Fruit fly (Drosophila melanogaster): Measurements from ENCODE around the gene CG43354.

- no peak for TF ChIP-seq CG34367 (tag; optimal IDR thresholded peaks at IDR 0.05)
- no peak for TF ChIP-seq CG15710 (tag; optimal IDR thresholded peaks at IDR 0.05)
- TF ChIP-seq Pif1A (GFP tag; optimal IDR thresholded peaks at IDR 0.05), result no peak
- TF ChIP-seq CG12605 (GFP tag; IDR thresholded peaks at IDR 0.05), result no peak
- TF ChIP-seq CG8159 (tag; optimal IDR thresholded peaks at IDR 0.05), result no peak
- TF ChIP-seq CG9948 (tag; optimal IDR thresholded peaks at IDR 0.05), result no peak
- no peak for TF ChIP-seq CG4496 (GFP tag; IDR thresholded peaks at IDR 0.05)
- no peak for TF ChIP-seq gl (tag; optimal IDR thresholded peaks at IDR 0.05)
Observed at dm6 chr2L:18294421-18294890, 14.8 kb downstream of the CG43354 start, which contains the start of gene CG5790.

Data from whole organism, pupa.